Worm (Caenorhabditis elegans): ENCODE data around the gene F59B1.10.
"Not testable (repeated sequence)": the region's sequence is repeated elsewhere in the genome, so short reads cannot be mapped to it uniquely, and the experiment has no call there.

F59B1.10 gene

DNA sequence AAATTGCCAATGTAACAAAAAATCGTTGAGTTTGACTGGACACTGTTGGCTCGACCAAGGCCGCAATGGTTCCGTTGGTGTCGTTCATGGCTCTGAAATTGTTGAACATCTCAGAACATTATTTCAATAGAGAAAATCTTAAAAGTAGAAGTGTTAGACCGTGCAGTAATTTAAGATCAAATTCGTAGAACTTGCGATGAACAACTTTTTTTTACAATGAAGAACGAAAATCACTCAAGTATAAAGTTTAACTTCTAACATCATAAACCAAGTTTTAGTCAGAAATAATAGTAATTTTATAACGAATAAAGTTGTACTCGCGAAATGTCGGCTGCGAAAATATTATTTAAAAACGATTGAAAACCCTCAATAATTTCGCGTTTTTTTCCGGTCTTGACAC is 10.7 kb downstream of the F59B1.10 start, which contains the start of gene srx-41:
Gene srx-41 (minus strand): TSS at position 101 of the 400 bp plus-strand sequence.
- no peak for TF ChIP-seq ref-1 (GFP tag; conservative IDR thresholded peaks at IDR 0.05)
- TF ChIP-seq T22C8.4 (GFP tag; IDR thresholded peaks at IDR 0.05): no peak
- no peak for TF ChIP-seq tab-1 (GFP tag; IDR thresholded peaks at IDR 0.05)
- no peak for TF ChIP-seq flt-1 (GFP tag; IDR thresholded peaks at IDR 0.05)
- TF ChIP-seq ztf-23 (GFP tag; IDR thresholded peaks at IDR 0.05): no peak
- TF ChIP-seq med-1 (GFP tag; optimal IDR thresholded peaks at IDR 0.05; ENCODE audit: insufficient read depth): no peak
- no peak for TF ChIP-seq cog-1 (tag; optimal IDR thresholded peaks at IDR 0.05)
- no peak for TF ChIP-seq klf-2 (GFP tag; conservative IDR thresholded peaks at IDR 0.05)
- TF ChIP-seq ztf-29 (GFP tag; IDR thresholded peaks at IDR 0.05): no peak

ce11 chrV:3634293-3635016 is 13.3 kb downstream of the F59B1.10 start:
- no peak for TF ChIP-seq flt-1 (GFP tag; IDR thresholded peaks at IDR 0.05)
- TF ChIP-seq cog-1 (tag; optimal IDR thresholded peaks at IDR 0.05): no peak

ce11 chrV:3633041-3633440 is 14.7 kb downstream of the F59B1.10 start, which contains the start of gene F59B1.2:
Gene F59B1.2 (plus strand): TSS chrV:3633341.
- TF ChIP-seq T22C8.4 (GFP tag; IDR thresholded peaks at IDR 0.05) (no peak), tab-1 (GFP tag; IDR thresholded peaks at IDR 0.05) (no peak), med-1 (GFP tag; optimal IDR thresholded peaks at IDR 0.05; ENCODE audit: insufficient read depth) (no peak), klf-2 (GFP tag; conservative IDR thresholded peaks at IDR 0.05) (no peak), ztf-29 (GFP tag; IDR thresholded peaks at IDR 0.05) (no peak), cog-1 (tag; optimal IDR thresholded peaks at IDR 0.05) (no peak)

- TF ChIP-seq flt-1 (GFP tag; IDR thresholded peaks at IDR 0.05): no peak
- no peak for TF ChIP-seq klf-2 (GFP tag; conservative IDR thresholded peaks at IDR 0.05)
- no peak for TF ChIP-seq ztf-29 (GFP tag; IDR thresholded peaks at IDR 0.05)
- TF ChIP-seq ztf-23 (GFP tag; IDR thresholded peaks at IDR 0.05): no peak
- no peak for TF ChIP-seq ref-1 (GFP tag; conservative IDR thresholded peaks at IDR 0.05)
- no peak for TF ChIP-seq med-1 (GFP tag; optimal IDR thresholded peaks at IDR 0.05; ENCODE audit: insufficient read depth)
- TF ChIP-seq cog-1 (tag; optimal IDR thresholded peaks at IDR 0.05): no peak
- no peak for TF ChIP-seq tab-1 (GFP tag; IDR thresholded peaks at IDR 0.05)
- no peak for TF ChIP-seq T22C8.4 (GFP tag; IDR thresholded peaks at IDR 0.05)
Observed at ce11 chrV:3632249-3633030, 15.3 kb downstream of the F59B1.10 start.

- TF ChIP-seq flt-1 (GFP tag; IDR thresholded peaks at IDR 0.05) (no peak), cog-1 (tag; optimal IDR thresholded peaks at IDR 0.05) (no peak), T22C8.4 (GFP tag; IDR thresholded peaks at IDR 0.05) (no peak), ztf-23 (GFP tag; IDR thresholded peaks at IDR 0.05) (no peak), ref-1 (GFP tag; conservative IDR thresholded peaks at IDR 0.05) (no peak), tab-1 (GFP tag; IDR thresholded peaks at IDR 0.05) (no peak), klf-2 (GFP tag; conservative IDR thresholded peaks at IDR 0.05) (no peak), med-1 (GFP tag; optimal IDR thresholded peaks at IDR 0.05; ENCODE audit: insufficient read depth) (no peak), ztf-29 (GFP tag; IDR thresholded peaks at IDR 0.05) (no peak)
Observed at ce11 chrV:3631591-3631990, 16.2 kb downstream of the F59B1.10 start, which contains the start of gene F59B1.6. Gene F59B1.6 (minus strand): TSS chrV:3631691.

DNA sequence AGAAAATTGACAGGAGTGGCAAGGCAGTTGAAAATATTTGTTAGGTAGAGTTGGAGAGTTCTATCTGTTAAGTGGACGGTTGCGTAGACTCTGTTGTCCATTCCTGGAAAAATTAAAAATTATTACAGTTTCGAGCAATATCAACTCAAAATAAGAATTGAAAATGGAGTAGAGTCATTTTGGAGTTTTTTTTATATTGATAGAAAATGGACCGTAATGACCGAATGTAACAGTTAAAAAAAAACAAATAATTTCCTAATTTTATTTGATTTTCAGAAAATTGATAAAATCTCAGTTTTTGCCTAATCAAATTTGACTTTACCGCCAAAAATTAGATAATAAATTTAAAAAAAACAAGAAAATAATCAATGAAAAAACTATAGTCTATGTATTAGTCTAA is 20.8 kb downstream of the F59B1.10 start, which contains the start of gene F59B1.4:
Gene F59B1.4 (minus strand): TSS at position 101 of the 400 bp plus-strand sequence.
- TF ChIP-seq cog-1 (tag; optimal IDR thresholded peaks at IDR 0.05) (no peak), T22C8.4 (GFP tag; IDR thresholded peaks at IDR 0.05) (no peak), ztf-29 (GFP tag; IDR thresholded peaks at IDR 0.05) (no peak), ztf-23 (GFP tag; IDR thresholded peaks at IDR 0.05) (no peak), ref-1 (GFP tag; conservative IDR thresholded peaks at IDR 0.05) (no peak), klf-2 (GFP tag; conservative IDR thresholded peaks at IDR 0.05) (no peak), med-1 (GFP tag; optimal IDR thresholded peaks at IDR 0.05; ENCODE audit: insufficient read depth) (no peak), tab-1 (GFP tag; IDR thresholded peaks at IDR 0.05) (no peak), flt-1 (GFP tag; IDR thresholded peaks at IDR 0.05) (no peak)

DNA sequence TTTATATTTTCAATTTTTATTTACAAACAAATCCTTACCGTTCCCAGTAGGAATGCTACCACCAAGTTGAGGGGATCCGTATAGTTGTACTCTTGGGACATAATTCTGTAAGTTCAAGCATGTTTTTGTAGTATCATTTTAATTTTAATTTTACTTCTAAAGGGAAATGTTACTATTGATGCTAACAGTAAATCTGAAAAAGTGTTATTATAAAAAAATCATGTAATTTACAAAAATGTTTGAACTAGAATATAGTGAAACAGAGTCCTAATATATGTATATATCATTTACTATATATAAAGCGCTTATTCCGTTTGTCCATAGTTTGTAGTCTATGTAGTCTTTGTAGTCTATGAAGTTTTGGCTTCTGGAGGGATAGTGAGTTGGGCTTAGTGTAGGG is 27.2 kb downstream of the F59B1.10 start, which contains the start of gene srx-93:
Gene srx-93 (minus strand): TSS at position 101 of the 400 bp plus-strand sequence.
- not testable (repeated sequence) for TF ChIP-seq cog-1 (tag; optimal IDR thresholded peaks at IDR 0.05); med-1 (GFP tag; optimal IDR thresholded peaks at IDR 0.05; ENCODE audit: insufficient read depth); T22C8.4 (GFP tag; IDR thresholded peaks at IDR 0.05)

DNA sequence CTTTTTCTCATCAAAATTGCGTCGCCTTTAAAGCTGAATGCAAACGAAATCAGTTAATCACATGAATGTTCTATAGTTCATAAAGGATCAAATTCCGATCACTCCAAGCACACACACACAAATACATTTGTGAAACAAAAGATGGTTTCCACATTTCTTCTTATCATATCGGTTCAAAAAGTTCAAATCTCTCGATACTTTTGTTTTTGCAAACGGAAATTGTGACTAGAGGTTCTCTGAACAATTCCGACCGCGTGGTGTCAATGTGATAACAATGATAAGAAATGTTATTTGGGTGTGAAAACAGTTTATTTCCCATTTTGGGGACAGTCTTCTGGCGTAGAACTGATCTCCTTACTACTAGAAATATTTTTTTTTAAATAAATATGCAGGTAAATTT is 30.9 kb downstream of the F59B1.10 start:
- TF ChIP-seq ztf-23 (GFP tag; IDR thresholded peaks at IDR 0.05): no peak
- TF ChIP-seq med-1 (GFP tag; optimal IDR thresholded peaks at IDR 0.05; ENCODE audit: insufficient read depth): no peak
- no peak for TF ChIP-seq T22C8.4 (GFP tag; IDR thresholded peaks at IDR 0.05)
- TF ChIP-seq flt-1 (GFP tag; IDR thresholded peaks at IDR 0.05): no peak
- no peak for TF ChIP-seq cog-1 (tag; optimal IDR thresholded peaks at IDR 0.05)
- TF ChIP-seq ref-1 (GFP tag; conservative IDR thresholded peaks at IDR 0.05): no peak
- no peak for TF ChIP-seq klf-2 (GFP tag; conservative IDR thresholded peaks at IDR 0.05)
- TF ChIP-seq ztf-29 (GFP tag; IDR thresholded peaks at IDR 0.05): no peak
- no peak for TF ChIP-seq tab-1 (GFP tag; IDR thresholded peaks at IDR 0.05)

- TF ChIP-seq ref-1 (GFP tag; conservative IDR thresholded peaks at IDR 0.05) (no peak), ztf-29 (GFP tag; IDR thresholded peaks at IDR 0.05) (no peak), ztf-23 (GFP tag; IDR thresholded peaks at IDR 0.05) (no peak)
Observed at ce11 chrV:3614397-3614796, 33.4 kb downstream of the F59B1.10 start, which contains the start of gene T22F3.11. Gene T22F3.11 (minus strand): TSS chrV:3614553.
